Worm (Caenorhabditis elegans): Measurements from ENCODE around the gene nas-25.
A peak's percentile ranks its signal among the peaks of the same experiment; 100 is the strongest.

nas-25 gene

DNA sequence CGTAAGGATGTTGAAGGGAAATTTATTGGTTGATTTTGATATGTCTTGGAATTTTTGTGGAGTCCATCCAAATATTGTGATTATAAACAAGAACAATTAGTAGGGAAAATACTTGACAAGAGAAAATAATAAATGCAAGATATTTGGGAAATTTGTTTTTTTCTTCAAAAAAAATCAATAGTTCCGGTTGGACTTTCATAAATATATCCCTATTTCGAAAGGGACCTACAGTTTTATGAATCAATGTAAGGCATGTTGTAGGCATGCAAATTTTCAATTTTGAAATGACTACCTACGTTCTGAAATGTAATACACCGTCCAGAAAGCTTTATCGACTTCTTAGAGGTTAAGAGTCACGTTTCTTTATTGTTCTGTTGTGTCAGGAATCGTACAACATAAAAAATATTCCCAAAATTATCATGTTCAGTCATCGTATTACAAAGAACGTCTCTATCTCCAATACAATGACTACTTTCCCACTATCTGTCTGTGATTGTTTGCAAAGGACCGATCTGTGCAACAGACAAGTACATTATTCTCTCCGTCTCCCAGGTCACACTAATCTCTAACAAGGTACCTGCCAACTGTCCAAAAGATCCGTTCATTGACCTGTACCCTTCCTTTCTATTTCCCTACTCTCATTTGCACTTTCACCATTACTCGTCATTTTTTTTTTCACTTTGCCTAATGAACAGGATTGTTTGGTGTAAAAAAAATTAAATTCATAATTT is 35.9 kb upstream of the nas-25 start, which contains the start of gene F07H5.13 (continued):
- no peak for TF ChIP-seq sptf-1 (tag; optimal IDR thresholded peaks at IDR 0.05)
- TF ChIP-seq nhr-77 (tag; optimal IDR thresholded peaks at IDR 0.05): no peak
- no peak for TF ChIP-seq lin-39 (tag; optimal IDR thresholded peaks at IDR 0.05)
- TF ChIP-seq fkh-10 (GFP tag; optimal IDR thresholded peaks at IDR 0.05): no peak
- TF ChIP-seq swsn-7 (tag; optimal IDR thresholded peaks at IDR 0.05): peak; percentile 25
- TF ChIP-seq fos-1 (tag; optimal IDR thresholded peaks at IDR 0.05): no peak
- TF ChIP-seq fkh-4 (tag; optimal IDR thresholded peaks at IDR 0.05; ENCODE audit: borderline replicate concordance): no peak
- no peak for TF ChIP-seq pag-3 (tag; optimal IDR thresholded peaks at IDR 0.05; ENCODE audit: borderline replicate concordance, insufficient read depth)
- no peak for TF ChIP-seq egl-27 (tag; optimal IDR thresholded peaks at IDR 0.05)
- TF ChIP-seq lin-13 (GFP tag; optimal IDR thresholded peaks at IDR 0.05): peak; percentile 19
- no peak for TF ChIP-seq ceh-82 (tag; optimal IDR thresholded peaks at IDR 0.05)
- no peak for TF ChIP-seq pax-3 (tag; optimal IDR thresholded peaks at IDR 0.05)
- TF ChIP-seq nhr-12 (tag; optimal IDR thresholded peaks at IDR 0.05): no peak
- no peak for TF ChIP-seq lin-15B (tag; optimal IDR thresholded peaks at IDR 0.05)
- TF ChIP-seq sup-37 (GFP tag; optimal IDR thresholded peaks at IDR 0.05): no peak
- no peak for TF ChIP-seq dpl-1 (GFP tag; optimal IDR thresholded peaks at IDR 0.05)
- no peak for TF ChIP-seq efl-3 (GFP tag; optimal IDR thresholded peaks at IDR 0.05)
- TF ChIP-seq tbx-2 (tag; optimal IDR thresholded peaks at IDR 0.05): no peak
- TF ChIP-seq nhr-20 (tag; optimal IDR thresholded peaks at IDR 0.05): peak; percentile 23
- TF ChIP-seq snu-23 (GFP tag; optimal IDR thresholded peaks at IDR 0.05): no peak
- TF ChIP-seq nhr-19 (GFP tag; conservative IDR thresholded peaks at IDR 0.05): no peak; the same call in 1 of the 2 replicates
- no peak for TF ChIP-seq unc-62 (GFP tag; optimal IDR thresholded peaks at IDR 0.05)
- TF ChIP-seq ceh-63 (GFP tag; optimal IDR thresholded peaks at IDR 0.05): no peak
- peak; percentile 42 for TF ChIP-seq elt-2 (tag; optimal IDR thresholded peaks at IDR 0.05)
- no peak for TF ChIP-seq lin-14 (GFP tag; optimal IDR thresholded peaks at IDR 0.05)
- no peak for TF ChIP-seq unc-98 (GFP tag; IDR thresholded peaks at IDR 0.05)
- no peak for TF ChIP-seq unc-86 (tag; optimal IDR thresholded peaks at IDR 0.05)
- no peak for TF ChIP-seq hlh-4 (tag; optimal IDR thresholded peaks at IDR 0.05)
- TF ChIP-seq nhr-47 (tag; optimal IDR thresholded peaks at IDR 0.05): peak; percentile 58
- TF ChIP-seq mdl-1 (tag; optimal IDR thresholded peaks at IDR 0.05): no peak
- no peak for TF ChIP-seq ceh-88 (GFP tag; IDR thresholded peaks at IDR 0.05)
- peak; percentile 9 for TF ChIP-seq zip-4 (GFP tag; optimal IDR thresholded peaks at IDR 0.05)
- no peak for TF ChIP-seq pqm-1 (tag; optimal IDR thresholded peaks at IDR 0.05)
- no peak for TF ChIP-seq aha-1 (tag; optimal IDR thresholded peaks at IDR 0.05)
- TF ChIP-seq ama-1 (optimal IDR thresholded peaks at IDR 0.05): peak; percentile 88
- no peak for TF ChIP-seq xbp-1 (tag; optimal IDR thresholded peaks at IDR 0.05)
- TF ChIP-seq aly-2 (tag; optimal IDR thresholded peaks at IDR 0.05): peak; percentile 83
- no peak for TF ChIP-seq skn-1 (tag; optimal IDR thresholded peaks at IDR 0.05)
- TF ChIP-seq alr-1 (tag; optimal IDR thresholded peaks at IDR 0.05; ENCODE audit: borderline replicate concordance): no peak
- no peak for TF ChIP-seq F16B12.6 (tag; optimal IDR thresholded peaks at IDR 0.05)
- peak; percentile 9 for TF ChIP-seq blmp-1 (tag; optimal IDR thresholded peaks at IDR 0.05)
- TF ChIP-seq sox-4 (tag; optimal IDR thresholded peaks at IDR 0.05): no peak
- no peak for TF ChIP-seq nhr-11 (tag; optimal IDR thresholded peaks at IDR 0.05)
- TF ChIP-seq egl-13 (tag; optimal IDR thresholded peaks at IDR 0.05): no peak
- TF ChIP-seq mab-9 (GFP tag; IDR thresholded peaks at IDR 0.05): no peak
- no peak for TF ChIP-seq ets-5 (GFP tag; IDR thresholded peaks at IDR 0.05)
- no peak for TF ChIP-seq lin-35 (GFP tag; optimal IDR thresholded peaks at IDR 0.05)
- TF ChIP-seq nhr-76 (tag; optimal IDR thresholded peaks at IDR 0.05): no peak
- peak; percentile 35 to 38 for TF ChIP-seq lsy-2 (tag; optimal IDR thresholded peaks at IDR 0.05)
- no peak for TF ChIP-seq C34B4.2 (tag; optimal IDR thresholded peaks at IDR 0.05)
- no peak for TF ChIP-seq nhr-28 (tag; optimal IDR thresholded peaks at IDR 0.05)
- no peak for TF ChIP-seq mep-1 (tag; optimal IDR thresholded peaks at IDR 0.05)

Measured in whole organism, L1 larva.